Fruit fly (Drosophila melanogaster): Measurements from ENCODE around the gene Alg10.

Gene Alg10

dm6 chr3L:11198375-11198774, 33.6 kb downstream of the Alg10 start:
- 0 out of 3 replicates have a peak, but pooled peaks have one; percentile 34 for TF ChIP-seq CG6791 (GFP tag; IDR thresholded peaks at IDR 0.05; ENCODE audit: partially characterized antibody)
- peak; percentile 30 for TF ChIP-seq Med (GFP tag)
- no peak for TF ChIP-seq CG9932 (GFP tag; IDR thresholded peaks at IDR 0.05)
- 0 out of 2 replicates have a peak, but pooled peaks have one; percentile 20 for TF ChIP-seq Awh (GFP tag; IDR thresholded peaks at IDR 0.05)

dm6 chr3L:11199320-11199719, 34.5 kb downstream of the Alg10 start, which contains the start of gene CG7607:
CG7607 (plus strand) TSS chr3L:11199620.
- no peak for TF ChIP-seq gsb-n (tag; optimal IDR thresholded peaks at IDR 0.05)
- no peak for TF ChIP-seq CG13296 (GFP tag; optimal IDR thresholded peaks at IDR 0.05)
- TF ChIP-seq kah (GFP tag; optimal IDR thresholded peaks at IDR 0.05), result no peak
- peak; percentile 37 for TF ChIP-seq Ets65A (GFP tag)
- TF ChIP-seq dm (GFP tag; optimal IDR thresholded peaks at IDR 0.05), result no peak
- TF ChIP-seq CG12219 (GFP tag; optimal IDR thresholded peaks at IDR 0.05), result no peak
- no peak for TF ChIP-seq insv (GFP tag; optimal IDR thresholded peaks at IDR 0.05)
- TF ChIP-seq Ada2b (GFP tag; IDR thresholded peaks at IDR 0.05), result no peak

dm6 chr3L:11201051-11201450, 36.3 kb downstream of the Alg10 start, which contains the start of gene nkt:
nkt (plus strand) TSS chr3L:11201351.
- peak; percentile 74 for TF ChIP-seq Ets65A (GFP tag)
- TF ChIP-seq otp (GFP tag; IDR thresholded peaks at IDR 0.05), result no peak
- no peak for TF ChIP-seq HLH4C (GFP tag; IDR thresholded peaks at IDR 0.05; ENCODE audit: partially characterized antibody)

dm6 chr3L:11203820-11204449, 39.2 kb downstream of the Alg10 start:
- TF ChIP-seq CG32767 (GFP tag; IDR thresholded peaks at IDR 0.05) (no peak), CG10543 (GFP tag; optimal IDR thresholded peaks at IDR 0.05) (peak; percentile 32), twi (tag; optimal IDR thresholded peaks at IDR 0.05) (peak; percentile 78), CG7271 (tag; optimal IDR thresholded peaks at IDR 0.05) (no peak), mld (GFP tag; IDR thresholded peaks at IDR 0.05; ENCODE audit: partially characterized antibody) (no peak), sens (GFP tag) (peak; percentile 56), sug (tag; optimal IDR thresholded peaks at IDR 0.05) (peak; percentile 43), Hsf (GFP tag; optimal IDR thresholded peaks at IDR 0.05) (no peak), CG34376 (GFP tag; optimal IDR thresholded peaks at IDR 0.05) (no peak), CG12299 (tag; optimal IDR thresholded peaks at IDR 0.05) (no peak), PHDP (tag; optimal IDR thresholded peaks at IDR 0.05) (no peak), Bgb (GFP tag; IDR thresholded peaks at IDR 0.05; ENCODE audit: partially characterized antibody) (no peak), CG7357 (GFP tag; IDR thresholded peaks at IDR 0.05) (no peak), CHES-1-like (GFP tag; optimal IDR thresholded peaks at IDR 0.05) (no peak), Med (GFP tag) (peak; percentile 26), CG17328 (GFP tag; IDR thresholded peaks at IDR 0.05) (no peak), sna (GFP tag; IDR thresholded peaks at IDR 0.05; ENCODE audit: partially characterized antibody) (no peak), CG15601 (tag; optimal IDR thresholded peaks at IDR 0.05) (no peak), CG17568 (GFP tag; optimal IDR thresholded peaks at IDR 0.05) (no peak), CG11398 (GFP tag; optimal IDR thresholded peaks at IDR 0.05) (no peak), Nf-YC (tag; optimal IDR thresholded peaks at IDR 0.05) (peak; percentile 68), ssp (GFP tag; IDR thresholded peaks at IDR 0.05) (no peak)

Measured in whole organism, embryonic.